Fruit fly (Drosophila melanogaster) whole organism, embryonic: Measurements from ENCODE around the gene Gel.

ENCODE experiments used
- Atf6 ChIP-seq: fragments of 200-800 bp; sonication (Bioruptor generic); IDR thresholded peaks from 2 replicates; pipeline ENCODE4 v1.3.6; 2022; ENCODE audit warnings: missing biosample characterization, missing genetic modification characterization
- BtbVII ChIP-seq: fragments of 200-800 bp; sonication (Bioruptor generic); optimal IDR thresholded peaks from 3 replicates; lab custom pipeline; 2017; ENCODE audit warnings: missing biosample characterization, mild to moderate bottlenecking, missing genetic modification characterization
- C15 ChIP-seq: fragments of 200-800 bp; sonication (Bioruptor generic); IDR thresholded peaks from 3 replicates; pipeline ENCODE4 v1.3.6; 2022; ENCODE audit warnings: missing biosample characterization, missing genetic modification characterization
- CG10321 ChIP-seq: fragments of 200-800 bp; sonication (Bioruptor generic); IDR thresholded peaks from 2 replicates; pipeline ENCODE4 v1.3.6; 2022; ENCODE audit warnings: missing biosample characterization, missing genetic modification characterization
- CG10366 ChIP-seq: fragments of 200-800 bp; sonication (Bioruptor generic); IDR thresholded peaks from 2 replicates; pipeline ENCODE4 v1.3.6; 2022; ENCODE audit warnings: missing biosample characterization, missing genetic modification characterization
- CG10431 ChIP-seq: fragments of 200-800 bp; sonication (Bioruptor generic); optimal IDR thresholded peaks from 3 replicates; lab custom pipeline; 2018; ENCODE audit warnings: missing biosample characterization, mild to moderate bottlenecking, missing genetic modification characterization
- CG11093 ChIP-seq: fragments of 200-800 bp; sonication (Bioruptor generic); IDR thresholded peaks from 3 replicates; pipeline ENCODE4 v1.3.6; 2022; ENCODE audit warnings: missing biosample characterization, missing genetic modification characterization
- CG11504 ChIP-seq: fragments of 200-800 bp; sonication (Bioruptor generic); optimal IDR thresholded peaks from 3 replicates; lab custom pipeline; 2019; ENCODE audit warnings: missing biosample characterization, mild to moderate bottlenecking, missing genetic modification characterization, moderate library complexity
- CG11695 ChIP-seq: fragments of 200-800 bp; sonication (Bioruptor generic); IDR thresholded peaks from 3 replicates; pipeline ENCODE4 v1.3.6; 2022; ENCODE audit warnings: missing biosample characterization, missing genetic modification characterization
- CG12071 ChIP-seq: fragments of 200-800 bp; sonication (Bioruptor generic); optimal IDR thresholded peaks from 3 replicates; lab custom pipeline; 2018; ENCODE audit warnings: missing biosample characterization, mild to moderate bottlenecking, missing genetic modification characterization
- CG12744 ChIP-seq: fragments of 200-800 bp; sonication (Bioruptor generic); optimal IDR thresholded peaks from 2 replicates; lab custom pipeline; 2016; ENCODE audit warnings: missing biosample characterization, missing genetic modification characterization
- CG13624 ChIP-seq: fragments of 200-800 bp; sonication (Bioruptor generic); optimal IDR thresholded peaks from 2 replicates; lab custom pipeline; 2016; ENCODE audit warnings: missing biosample characterization, missing genetic modification characterization
- CG14965 ChIP-seq: fragments of 200-800 bp; sonication (Bioruptor generic); optimal IDR thresholded peaks from 2 replicates; lab custom pipeline; 2016; ENCODE audit warnings: missing biosample characterization, missing genetic modification characterization, borderline replicate concordance
- CG16863 ChIP-seq: fragments of 200-800 bp; sonication (Bioruptor generic); optimal IDR thresholded peaks from 3 replicates; lab custom pipeline; 2016; ENCODE audit warnings: missing biosample characterization, missing genetic modification characterization
- CG17328 ChIP-seq: fragments of 200-800 bp; sonication (Bioruptor generic); IDR thresholded peaks from 2 replicates; pipeline ENCODE4 v1.3.6; 2022; ENCODE audit warnings: missing biosample characterization, missing genetic modification characterization
- CG18262 ChIP-seq: fragments of 200-800 bp; optimal IDR thresholded peaks from 3 replicates; lab custom pipeline; 2019; ENCODE audit warnings: missing biosample characterization, mild to moderate bottlenecking, missing genetic modification characterization, moderate library complexity
- CG2129 ChIP-seq: fragments of 200-800 bp; sonication (Bioruptor generic); IDR thresholded peaks from 2 replicates; pipeline ENCODE4 v1.3.6; 2022; ENCODE audit warnings: missing biosample characterization, missing genetic modification characterization; ENCODE audit not compliant: partially characterized antibody
- CG30403 ChIP-seq: fragments of 200-800 bp; sonication (Bioruptor generic); optimal IDR thresholded peaks from 3 replicates; lab custom pipeline; 2016; ENCODE audit warnings: missing biosample characterization, missing genetic modification characterization
- CG32532 ChIP-seq: fragments of 200-800 bp; sonication (Bioruptor generic); IDR thresholded peaks from 2 replicates; pipeline ENCODE4 v1.3.6; 2022; ENCODE audit warnings: missing biosample characterization, missing genetic modification characterization
- CG34224 ChIP-seq: fragments of 200-800 bp; sonication (Bioruptor generic); IDR thresholded peaks from 3 replicates; pipeline ENCODE4 v1.3.6; 2022; ENCODE audit warnings: missing biosample characterization, missing genetic modification characterization; ENCODE audit not compliant: partially characterized antibody
- CG4404 ChIP-seq: fragments of 200-800 bp; sonication (Bioruptor generic); IDR thresholded peaks from 2 replicates; pipeline ENCODE4 v1.3.6; 2022; ENCODE audit warnings: missing biosample characterization, missing genetic modification characterization
- CG4617 ChIP-seq: fragments of 200-800 bp; sonication (Bioruptor generic); optimal IDR thresholded peaks from 3 replicates; lab custom pipeline; 2016; ENCODE audit warnings: missing biosample characterization, missing genetic modification characterization, borderline replicate concordance
- CG5953 ChIP-seq: fragments of 200-800 bp; sonication (Bioruptor generic); IDR thresholded peaks from 2 replicates; pipeline ENCODE4 v1.3.6; 2022; ENCODE audit warnings: missing biosample characterization, missing genetic modification characterization
- CG7928 ChIP-seq: fragments of 200-800 bp; sonication (Bioruptor generic); optimal IDR thresholded peaks from 2 replicates; lab custom pipeline; 2017; ENCODE audit warnings: missing biosample characterization, mild to moderate bottlenecking, missing genetic modification characterization
- CG8281 ChIP-seq: fragments of 200-800 bp; sonication (Bioruptor generic); optimal IDR thresholded peaks from 2 replicates; lab custom pipeline; 2018; ENCODE audit warnings: missing biosample characterization, mild to moderate bottlenecking, missing genetic modification characterization, moderate library complexity
- CG8359 ChIP-seq: fragments of 200-800 bp; sonication (Bioruptor generic); optimal IDR thresholded peaks from 2 replicates; lab custom pipeline; 2017; ENCODE audit warnings: missing biosample characterization, mild to moderate bottlenecking, missing genetic modification characterization, borderline replicate concordance
- Dp ChIP-seq: fragments of 200-800 bp; sonication (Bioruptor generic); optimal IDR thresholded peaks from 2 replicates; lab custom pipeline; 2018; ENCODE audit warnings: missing biosample characterization, mild to moderate bottlenecking, missing genetic modification characterization, moderate library complexity
- HLH3B ChIP-seq: fragments of 200-800 bp; sonication (Bioruptor generic); IDR thresholded peaks from 2 replicates; pipeline ENCODE4 v1.3.6; 2022; ENCODE audit warnings: missing biosample characterization, missing genetic modification characterization
- HLH4C ChIP-seq: fragments of 200-800 bp; sonication (Bioruptor generic); IDR thresholded peaks from 3 replicates; pipeline ENCODE4 v1.3.6; 2022; ENCODE audit warnings: missing biosample characterization, missing genetic modification characterization; ENCODE audit not compliant: partially characterized antibody
- Hey ChIP-seq: fragments of 200-800 bp; sonication (Bioruptor generic); optimal IDR thresholded peaks from 3 replicates; lab custom pipeline; 2018; ENCODE audit warnings: missing biosample characterization, mild to moderate bottlenecking, missing genetic modification characterization
- Oli ChIP-seq: fragments of 200-800 bp; sonication (Bioruptor generic); optimal IDR thresholded peaks from 2 replicates; lab custom pipeline; 2018; ENCODE audit warnings: missing biosample characterization, mild to moderate bottlenecking, missing genetic modification characterization, moderate library complexity
- Six4 ChIP-seq: fragments of 200-800 bp; sonication (Bioruptor generic); optimal IDR thresholded peaks from 2 replicates; lab custom pipeline; 2016; ENCODE audit warnings: missing biosample characterization, missing genetic modification characterization
- Taf1 ChIP-seq: fragments of 200-800 bp; sonication (Bioruptor generic); IDR thresholded peaks from 2 replicates; pipeline ENCODE4 v1.3.6; 2022; ENCODE audit warnings: missing biosample characterization, missing genetic modification characterization
- Usf ChIP-seq: fragments of 200-800 bp; sonication (Bioruptor generic); optimal IDR thresholded peaks from 2 replicates; lab custom pipeline; 2017; ENCODE audit warnings: missing genotype, missing biosample characterization, missing genetic modification characterization
- bab2 ChIP-seq: fragments of 200-800 bp; sonication (Bioruptor generic); optimal IDR thresholded peaks from 2 replicates; lab custom pipeline; 2016; ENCODE audit warnings: missing biosample characterization, missing genetic modification characterization
- caup ChIP-seq: fragments of 200-800 bp; sonication (Bioruptor generic); optimal IDR thresholded peaks from 3 replicates; lab custom pipeline; 2017; ENCODE audit warnings: missing biosample characterization, mild to moderate bottlenecking, missing genetic modification characterization, moderate library complexity; ENCODE audit not compliant: severe bottlenecking
- disco-r ChIP-seq: fragments of 200-800 bp; sonication (Bioruptor generic); optimal IDR thresholded peaks from 2 replicates; lab custom pipeline; 2016; ENCODE audit warnings: missing biosample characterization, missing genetic modification characterization
- dmrt99B ChIP-seq: fragments of 200-800 bp; sonication (Bioruptor generic); optimal IDR thresholded peaks from 2 replicates; lab custom pipeline; 2018; ENCODE audit warnings: missing biosample characterization, mild to moderate bottlenecking, missing genetic modification characterization, moderate library complexity
- gcm ChIP-seq: fragments of 200-800 bp; sonication (Bioruptor generic); optimal IDR thresholded peaks from 2 replicates; lab custom pipeline; 2019; ENCODE audit warnings: missing biosample characterization, mild to moderate bottlenecking, missing genetic modification characterization, moderate library complexity
- grn ChIP-seq: fragments of 200-800 bp; sonication (Bioruptor generic); optimal IDR thresholded peaks from 3 replicates; lab custom pipeline; 2017; ENCODE audit warnings: missing biosample characterization, missing genetic modification characterization
- gro ChIP-seq: fragments of 200-800 bp; sonication (Bioruptor generic); optimal IDR thresholded peaks from 2 replicates; lab custom pipeline; 2016; ENCODE audit warnings: missing biosample characterization, missing genetic modification characterization
- kah ChIP-seq: fragments of 200-800 bp; sonication (Bioruptor generic); optimal IDR thresholded peaks from 2 replicates; lab custom pipeline; 2018; ENCODE audit warnings: missing biosample characterization, mild to moderate bottlenecking, missing genetic modification characterization
- ken ChIP-seq: fragments of 200-800 bp; sonication (Bioruptor generic); IDR thresholded peaks from 3 replicates; pipeline ENCODE4 v1.3.6; 2022; ENCODE audit warnings: missing biosample characterization, missing genetic modification characterization
- knrl ChIP-seq: fragments of 200-800 bp; sonication (Bioruptor generic); IDR thresholded peaks from 3 replicates; pipeline ENCODE4 v1.3.6; 2022; ENCODE audit warnings: missing biosample characterization, missing genetic modification characterization; ENCODE audit not compliant: partially characterized antibody
- repo ChIP-seq: fragments of 200-800 bp; sonication (Bioruptor generic); optimal IDR thresholded peaks from 2 replicates; lab custom pipeline; 2016; ENCODE audit warnings: missing biosample characterization, missing genetic modification characterization
- sd ChIP-seq: fragments of 200-800 bp; sonication (Bioruptor generic); optimal IDR thresholded peaks from 3 replicates; lab custom pipeline; 2018; ENCODE audit warnings: missing biosample characterization, mild to moderate bottlenecking, missing genetic modification characterization, moderate library complexity
- sens-2 ChIP-seq: fragments of 200-800 bp; sonication (Bioruptor generic); IDR thresholded peaks from 2 replicates; pipeline ENCODE4 v1.3.6; 2022; ENCODE audit warnings: missing biosample characterization, missing genetic modification characterization
- shn ChIP-seq: fragments of 200-800 bp; sonication (Bioruptor generic); optimal IDR thresholded peaks from 3 replicates; lab custom pipeline; 2016; ENCODE audit warnings: missing biosample characterization, missing genetic modification characterization
- sob ChIP-seq: fragments of 200-800 bp; sonication (Bioruptor generic); IDR thresholded peaks from 2 replicates; pipeline ENCODE4 v1.3.6; 2022; ENCODE audit warnings: missing biosample characterization, missing genetic modification characterization
- tio ChIP-seq: fragments of 200-800 bp; sonication (Bioruptor generic); optimal IDR thresholded peaks from 2 replicates; lab custom pipeline; 2017; ENCODE audit warnings: missing biosample characterization, missing genetic modification characterization, inconsistent platforms
- yki ChIP-seq: fragments of >200 bp; optimal IDR thresholded peaks from 3 replicates; lab custom pipeline; 2018
- zen2 ChIP-seq: fragments of 200-800 bp; sonication (Bioruptor generic); IDR thresholded peaks from 3 replicates; pipeline ENCODE4 v1.3.6; 2022; ENCODE audit warnings: missing biosample characterization, missing genetic modification characterization; ENCODE audit not compliant: partially characterized antibody

The Gel gene

DNA sequence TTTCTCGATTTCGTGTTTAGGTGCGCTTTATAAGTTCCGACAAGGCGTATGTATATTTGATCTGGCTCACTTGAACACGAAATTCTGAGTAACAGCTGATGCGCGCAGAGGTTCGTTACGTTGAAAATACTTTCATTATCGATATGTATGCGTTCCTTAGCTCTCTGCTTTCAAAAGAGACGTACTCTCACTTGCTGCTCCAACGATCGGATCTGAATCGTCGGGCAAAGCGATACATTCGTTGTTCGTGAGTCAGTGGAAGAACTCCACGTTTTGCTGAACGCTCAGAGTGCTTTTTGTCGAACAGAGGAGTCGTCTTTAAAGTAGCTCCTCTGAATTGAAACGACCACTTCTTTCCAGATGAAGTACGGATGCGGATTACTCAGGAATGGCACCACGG, 38.0 kb upstream of the Gel start, which contains the start of gene beta-Man (continued):
- TF ChIP-seq CG5953 (GFP tag; lab: Robert Waterston, UW) = no peak
- no peak for TF ChIP-seq yki
- peak; percentile 53 for TF ChIP-seq knrl (GFP tag; lab: Robert Waterston, UW)
- no peak for TF ChIP-seq C15
- TF ChIP-seq sob (GFP tag; lab: Robert Waterston, UW) = no peak
- TF ChIP-seq Six4 = no peak
- TF ChIP-seq sens-2 (GFP tag; lab: Robert Waterston, UW) = no peak
- TF ChIP-seq Taf1 = no peak
- TF ChIP-seq CG11695 = no peak
- TF ChIP-seq CG14965 = no peak
- no peak for TF ChIP-seq CG10366 (GFP tag; lab: Robert Waterston, UW)
- no peak for TF ChIP-seq CG7928
- no peak for TF ChIP-seq bab2 (GFP tag; lab: Kevin White, UChicago)
- no peak for TF ChIP-seq CG12744
- no peak for TF ChIP-seq sd
- no peak for TF ChIP-seq CG8359 (GFP tag; lab: Kevin White, UChicago)
- TF ChIP-seq BtbVII = no peak
- TF ChIP-seq repo = no peak
- no peak for TF ChIP-seq gro (GFP tag; lab: Kevin White, UChicago)
- TF ChIP-seq CG18262 (tag; lab: Kevin White, UChicago) = no peak
- no peak for TF ChIP-seq Oli (tag; lab: Kevin White, UChicago)
- TF ChIP-seq Atf6 (GFP tag; lab: Robert Waterston, UW) = no peak
- TF ChIP-seq CG8281 (tag; lab: Kevin White, UChicago) = no peak
- no peak; the same call in 2 of the 3 replicates for TF ChIP-seq HLH4C
- no peak for TF ChIP-seq CG10431 (GFP tag; lab: Kevin White, UChicago)
- TF ChIP-seq ken (GFP tag; lab: Robert Waterston, UW) = no peak
- TF ChIP-seq dmrt99B (tag; lab: Kevin White, UChicago) = no peak
- TF ChIP-seq gcm = no peak
- no peak for TF ChIP-seq CG4617 (GFP tag; lab: Kevin White, UChicago)
- TF ChIP-seq shn (GFP tag; lab: Kevin White, UChicago) = no peak
- TF ChIP-seq CG4404 (GFP tag; lab: Robert Waterston, UW) = no peak
- TF ChIP-seq CG11093 (GFP tag; lab: Robert Waterston, UW) = no peak
- no peak for TF ChIP-seq CG16863 (GFP tag; lab: Kevin White, UChicago)
- TF ChIP-seq CG10321 (GFP tag; lab: Robert Waterston, UW) = no peak
- no peak for TF ChIP-seq disco-r
- TF ChIP-seq CG12071 (GFP tag; lab: Kevin White, UChicago) = no peak
- no peak for TF ChIP-seq grn
- TF ChIP-seq Usf = no peak
- no peak for TF ChIP-seq kah (GFP tag; lab: Kevin White, UChicago)
- TF ChIP-seq zen2 (GFP tag; lab: Robert Waterston, UW) = peak; percentile 50; the same call in 1 of the 3 replicates
- no peak for TF ChIP-seq caup (GFP tag; lab: Kevin White, UChicago)
- no peak for TF ChIP-seq Hey (tag; lab: Kevin White, UChicago)
- TF ChIP-seq CG17328 (GFP tag; lab: Robert Waterston, UW) = no peak
- peak; percentile 27 for TF ChIP-seq Dp
- no peak for TF ChIP-seq HLH3B (GFP tag; lab: Robert Waterston, UW)
- TF ChIP-seq CG2129 (GFP tag; lab: Robert Waterston, UW) = 0 out of 2 replicates have a peak, but pooled peaks have one; percentile 22
- TF ChIP-seq tio = no peak
- TF ChIP-seq CG34224 = peak; percentile 27; the same call in 1 of the 3 replicates
- TF ChIP-seq CG30403 (GFP tag; lab: Kevin White, UChicago) = no peak
- no peak for TF ChIP-seq CG32532 (GFP tag; lab: Robert Waterston, UW)
- TF ChIP-seq CG13624 (GFP tag; lab: Kevin White, UChicago) = no peak
- TF ChIP-seq CG11504 (tag; lab: Kevin White, UChicago) = no peak
